Fruit fly (Drosophila melanogaster): Measurements from ENCODE around the gene CG10405.

Gene CG10405

DNA sequence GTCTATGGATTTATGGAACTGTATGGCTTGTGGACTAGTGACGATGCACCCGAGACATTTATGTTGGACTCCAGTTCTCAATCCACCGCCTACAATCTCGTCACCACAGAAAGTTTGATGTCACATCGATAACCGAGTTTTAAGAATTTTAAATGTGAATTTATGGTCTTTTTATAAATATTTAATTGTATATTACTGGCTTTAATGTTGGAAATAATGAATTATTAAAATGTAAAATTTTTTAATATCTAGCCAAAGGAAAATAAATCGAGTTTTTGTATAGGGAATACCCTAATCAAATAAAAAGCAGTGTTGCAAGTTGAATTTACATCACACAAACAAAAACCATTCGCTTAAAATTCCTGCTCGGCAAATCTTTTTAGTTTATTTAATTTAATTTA lies 21.6 kb upstream of the CG10405 start, which contains the start of gene Fntb:
TSS of gene Fntb (plus strand) at position 334 of the 401 bp plus-strand sequence.
- peak; percentile 51 for TF ChIP-seq HLH54F (GFP tag; optimal IDR thresholded peaks at IDR 0.05)
- no peak for TF ChIP-seq dati (GFP tag; IDR thresholded peaks at IDR 0.05)
- TF ChIP-seq lola (GFP tag; optimal IDR thresholded peaks at IDR 0.05), result peak in 1 of 3 experiments; percentile 60
- no peak for TF ChIP-seq gcm2 (GFP tag; optimal IDR thresholded peaks at IDR 0.05)
- peak; percentile 70 for TF ChIP-seq slbo (GFP tag; IDR thresholded peaks at IDR 0.05)
- peak; percentile 68 for TF ChIP-seq CG4424 (GFP tag; optimal IDR thresholded peaks at IDR 0.05)
- peak; percentile 38; the same call in 1 of the 4 replicates for TF ChIP-seq Gug (GFP tag; IDR thresholded peaks at IDR 0.05)
- 0 out of 2 replicates have a peak, but pooled peaks have one; percentile 20 for TF ChIP-seq Ada2b (GFP tag; IDR thresholded peaks at IDR 0.05)
- TF ChIP-seq CG6254 (GFP tag; optimal IDR thresholded peaks at IDR 0.05), result no peak
- TF ChIP-seq Hmx (GFP tag; optimal IDR thresholded peaks at IDR 0.05), result peak; percentile 19
- TF ChIP-seq CG11696 (GFP tag; IDR thresholded peaks at IDR 0.05), result 0 out of 2 replicates have a peak, but pooled peaks have one; percentile 20
- peak; percentile 12 for TF ChIP-seq CG31388 (GFP tag; optimal IDR thresholded peaks at IDR 0.05)
- peak; percentile 64; the same call in 1 of the 2 replicates for TF ChIP-seq Xrp1 (GFP tag; IDR thresholded peaks at IDR 0.05)
- TF ChIP-seq CG6765 (GFP tag; optimal IDR thresholded peaks at IDR 0.05), result peak; percentile 40
- TF ChIP-seq CG17568 (GFP tag; optimal IDR thresholded peaks at IDR 0.05), result no peak
- peak; percentile 7; the same call in 1 of the 2 replicates for TF ChIP-seq peb (GFP tag; IDR thresholded peaks at IDR 0.05)
- no peak for TF ChIP-seq kah (GFP tag; optimal IDR thresholded peaks at IDR 0.05)
- no peak for TF ChIP-seq Sox102F (GFP tag; optimal IDR thresholded peaks at IDR 0.05)
- TF ChIP-seq pum (GFP tag; optimal IDR thresholded peaks at IDR 0.05), result no peak
- no peak for TF ChIP-seq sqz (GFP tag; optimal IDR thresholded peaks at IDR 0.05)
- no peak for TF ChIP-seq gsb (GFP tag; IDR thresholded peaks at IDR 0.05)
- TF ChIP-seq hbn (GFP tag; IDR thresholded peaks at IDR 0.05; ENCODE audit: partially characterized antibody), result no peak
- TF ChIP-seq CoRest (tag; optimal IDR thresholded peaks at IDR 0.05), result peak; percentile 82
- TF ChIP-seq CG6791 (GFP tag; IDR thresholded peaks at IDR 0.05; ENCODE audit: partially characterized antibody), result no peak
- TF ChIP-seq CG32767 (GFP tag; IDR thresholded peaks at IDR 0.05), result peak; percentile 34; the same call in 1 of the 2 replicates
- no peak for TF ChIP-seq ems (GFP tag; optimal IDR thresholded peaks at IDR 0.05)
- TF ChIP-seq Opbp (GFP tag; IDR thresholded peaks at IDR 0.05; ENCODE audit: partially characterized antibody), result no peak
- TF ChIP-seq mirr (GFP tag; optimal IDR thresholded peaks at IDR 0.05), result no peak
- TF ChIP-seq Oaz (GFP tag; IDR thresholded peaks at IDR 0.05), result no peak
- peak; percentile 65; the same call in 2 of the 3 replicates for TF ChIP-seq Dbx (GFP tag; IDR thresholded peaks at IDR 0.05)
- no peak for TF ChIP-seq br (optimal IDR thresholded peaks at IDR 0.05)
- TF ChIP-seq lmd (GFP tag; IDR thresholded peaks at IDR 0.05), result peak; percentile 63; the same call in 1 of the 2 replicates
- TF ChIP-seq zen (tag; optimal IDR thresholded peaks at IDR 0.05), result peak; percentile 56
- no peak for TF ChIP-seq yki (optimal IDR thresholded peaks at IDR 0.05)
- no peak for TF ChIP-seq CG11398 (GFP tag; optimal IDR thresholded peaks at IDR 0.05)
- no peak for TF ChIP-seq rib (GFP tag; IDR thresholded peaks at IDR 0.05)
- peak; percentile 10 for TF ChIP-seq maf-S (GFP tag; optimal IDR thresholded peaks at IDR 0.05)
- TF ChIP-seq MTF-1 (GFP tag; optimal IDR thresholded peaks at IDR 0.05; ENCODE audit: borderline replicate concordance), result no peak
- TF ChIP-seq kni (GFP tag; optimal IDR thresholded peaks at IDR 0.05), result no peak
- no peak for TF ChIP-seq YL-1 (GFP tag; optimal IDR thresholded peaks at IDR 0.05)
- TF ChIP-seq Elba2 (GFP tag; optimal IDR thresholded peaks at IDR 0.05), result no peak
- peak; percentile 56 for TF ChIP-seq gcm (GFP tag; optimal IDR thresholded peaks at IDR 0.05)
- TF ChIP-seq CG2889 (GFP tag; IDR thresholded peaks at IDR 0.05), result no peak
- peak; percentile 25 to 57 for TF ChIP-seq Pdp1 (GFP tag; optimal IDR thresholded peaks at IDR 0.05)
- peak; percentile 72 for TF ChIP-seq caup (GFP tag; optimal IDR thresholded peaks at IDR 0.05; ENCODE audit: severe bottlenecking)
- no peak for TF ChIP-seq CG2129 (GFP tag; IDR thresholded peaks at IDR 0.05; ENCODE audit: partially characterized antibody)
- TF ChIP-seq CG1233 (GFP tag; optimal IDR thresholded peaks at IDR 0.05), result peak; percentile 70
- no peak for TF ChIP-seq Hr51 (GFP tag; optimal IDR thresholded peaks at IDR 0.05)
- TF ChIP-seq CG15514 (GFP tag; optimal IDR thresholded peaks at IDR 0.05), result peak; percentile 68
- peak; percentile 50 for TF ChIP-seq CG33557 (GFP tag; optimal IDR thresholded peaks at IDR 0.05)
